Worm (Caenorhabditis elegans) whole organism, mixed stage, embryonic: ENCODE measurements around the gene C16C8.4.

Experiments used
- nhr-237 ChIP-seq: fragments of 150-350 bp; optimal IDR thresholded peaks from 2 replicates; lab custom pipeline; 2014; ENCODE audit warnings: missing biosample characterization, missing genetic modification characterization
- unc-120 ChIP-seq: sonication (generic microtip); optimal IDR thresholded peaks from 2 replicates; lab custom pipeline; 2017; ENCODE audit warnings: missing genetic modification characterization, missing compliant biosample characterization; ENCODE audit not compliant: poor library complexity, severe bottlenecking

- TF ChIP-seq unc-120 (tag; lab: Kevin White, UChicago) (no peak), nhr-237 (tag; lab: Kevin White, UChicago) (no peak)
Observed at ce11 chrII:3444280-3444679, at the start of gene C16C8.4.
